Fruit fly (Drosophila melanogaster): Measurements from ENCODE around the gene Spf30.

dm6 chr3L:23689807-23690206 is 25.0 kb upstream of the Spf30 start:
- TF ChIP-seq Rel (GFP tag; optimal IDR thresholded peaks at IDR 0.05) (no peak), Rel (tag; optimal IDR thresholded peaks at IDR 0.05) (no peak), Dif (GFP tag; optimal IDR thresholded peaks at IDR 0.05; ENCODE audit: partially characterized antibody) (no peak), Myc (optimal IDR thresholded peaks at IDR 0.05) (no peak), HLH106 (tag; optimal IDR thresholded peaks at IDR 0.05) (no peak), h (GFP tag; optimal IDR thresholded peaks at IDR 0.05) (no peak), fru (GFP tag; optimal IDR thresholded peaks at IDR 0.05) (no peak), OdsH (GFP tag; optimal IDR thresholded peaks at IDR 0.05) (no peak), psq (GFP tag; optimal IDR thresholded peaks at IDR 0.05) (no peak)

All from whole organism, wandering third instar larva.